Fruit fly (Drosophila melanogaster): ENCODE measurements around the gene RpS20.

DNA sequence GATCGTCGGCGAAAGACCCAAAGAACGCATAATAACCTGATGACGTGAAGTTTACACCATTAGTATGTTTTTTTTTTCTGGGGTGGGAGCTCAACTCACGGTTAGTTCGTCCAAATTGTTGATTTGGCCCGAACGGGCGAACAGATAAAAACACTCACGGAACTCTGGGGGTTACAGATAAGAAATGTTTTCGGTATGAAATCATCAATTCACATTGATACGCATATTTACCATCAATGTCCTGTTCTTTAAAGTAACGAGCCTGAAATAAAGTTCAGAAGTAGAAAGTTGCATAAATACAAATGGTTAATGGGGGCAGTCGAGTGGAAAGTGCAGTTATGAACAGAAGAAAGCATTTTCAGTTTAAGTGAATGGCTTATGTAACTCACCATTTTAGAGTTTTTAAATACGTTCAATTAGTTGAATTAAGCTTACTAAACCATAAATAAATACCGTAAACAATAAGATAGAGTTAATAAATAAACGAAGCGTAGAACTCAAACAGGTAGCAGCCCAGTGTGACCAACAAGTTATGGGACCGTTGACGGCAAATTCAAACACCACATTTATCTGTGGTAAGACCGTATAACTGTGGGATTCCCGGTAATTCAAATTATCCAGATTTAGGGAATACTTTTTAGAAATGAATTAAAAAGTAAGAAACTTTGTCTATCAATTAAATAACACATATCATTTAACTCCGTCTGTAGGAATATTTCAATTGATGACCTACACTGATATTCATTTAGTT is 1.9 kb downstream of the RpS20 start, which contains the start of gene CG17272:
- TF ChIP-seq CTCF (optimal IDR thresholded peaks at IDR 0.05): no peak
- TF ChIP-seq CG8478 (optimal IDR thresholded peaks at IDR 0.05): no peak

All from S2 (cell line).